Worm (Caenorhabditis elegans): ENCODE data around the gene nhr-91.

- TF ChIP-seq pha-4 (GFP tag; IDR thresholded peaks at IDR 0.05) (no peak), pha-4 (tag; optimal IDR thresholded peaks at IDR 0.05) (no peak), fos-1 (tag; optimal IDR thresholded peaks at IDR 0.05) (no peak), dpl-1 (GFP tag; optimal IDR thresholded peaks at IDR 0.05) (no peak)
Measured at ce11 chrX:15321217-15321616, 12.0 kb downstream of the nhr-91 start.

Measured in whole organism, L4 larva.